Worm (Caenorhabditis elegans): ENCODE data around the gene twk-14.

Gene twk-14

ce11 chrV:12412321-12412720, 16.8 kb upstream of the twk-14 start:
- TF ChIP-seq W03F9.2 (tag; optimal IDR thresholded peaks at IDR 0.05), result no peak
- TF ChIP-seq him-1 (tag; optimal IDR thresholded peaks at IDR 0.05), result no peak
- TF ChIP-seq dao-5 (tag; optimal IDR thresholded peaks at IDR 0.05), result no peak

DNA sequence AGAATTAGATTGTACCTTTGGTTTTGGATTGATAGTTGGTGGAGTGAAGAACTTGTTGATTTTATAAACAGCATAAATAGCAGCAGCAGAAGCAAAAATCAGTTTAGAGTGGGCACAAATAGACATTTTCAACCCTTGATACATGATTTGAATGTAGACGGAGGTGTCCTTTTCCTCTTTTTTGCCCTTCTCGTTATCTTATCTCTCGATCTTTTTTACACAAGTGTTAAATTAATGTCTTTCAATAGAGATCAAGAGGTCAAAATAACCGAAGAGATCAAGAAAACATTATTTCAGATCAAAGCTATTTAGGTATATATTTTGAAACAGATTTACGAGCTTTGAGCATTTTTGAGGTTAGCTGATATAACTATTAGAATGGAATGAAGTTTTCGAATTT, 16.4 kb upstream of the twk-14 start, which contains the start of gene cdr-7:
cdr-7 (minus strand) TSS at position 205 of the 400 bp plus-strand sequence.
- TF ChIP-seq dao-5 (tag; optimal IDR thresholded peaks at IDR 0.05), result no peak
- TF ChIP-seq W03F9.2 (tag; optimal IDR thresholded peaks at IDR 0.05), result no peak
- TF ChIP-seq him-1 (tag; optimal IDR thresholded peaks at IDR 0.05), result no peak

DNA sequence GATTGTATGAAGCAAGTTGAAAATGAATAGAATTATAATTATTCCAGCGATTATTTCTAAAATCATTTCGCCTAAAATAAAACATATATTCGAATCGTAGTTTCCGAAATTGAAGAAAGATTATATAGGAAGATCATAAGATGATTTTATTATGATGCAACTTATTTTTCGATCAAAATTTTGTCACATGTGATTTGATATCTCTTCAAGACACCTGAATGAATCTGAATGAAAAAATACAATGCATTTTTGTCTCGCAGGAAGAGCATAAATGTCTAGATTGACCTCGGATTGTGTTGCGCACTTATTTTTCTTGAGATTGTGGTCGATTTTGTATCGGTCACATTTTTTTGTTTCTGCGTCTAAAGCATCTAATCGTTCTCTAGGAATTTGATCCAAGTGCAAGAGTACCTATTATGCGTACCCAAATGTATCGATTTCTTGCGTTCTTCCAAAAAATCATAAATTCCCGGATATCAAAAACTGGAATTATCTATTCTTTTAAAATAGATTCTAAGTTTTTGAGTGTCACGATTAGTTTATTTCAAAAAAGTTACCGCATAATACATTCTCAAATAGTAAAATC, 15.0 kb upstream of the twk-14 start, which contains the start of gene hrg-2:
hrg-2 (minus strand) TSS at position 98 of the 586 bp plus-strand sequence.
- TF ChIP-seq dao-5 (tag; optimal IDR thresholded peaks at IDR 0.05) (no peak), W03F9.2 (tag; optimal IDR thresholded peaks at IDR 0.05) (no peak), him-1 (tag; optimal IDR thresholded peaks at IDR 0.05) (no peak)

ce11 chrV:12408996-12409395, 13.5 kb upstream of the twk-14 start:
- TF ChIP-seq W03F9.2 (tag; optimal IDR thresholded peaks at IDR 0.05), result no peak
- no peak for TF ChIP-seq dao-5 (tag; optimal IDR thresholded peaks at IDR 0.05)
- TF ChIP-seq him-1 (tag; optimal IDR thresholded peaks at IDR 0.05), result no peak

DNA sequence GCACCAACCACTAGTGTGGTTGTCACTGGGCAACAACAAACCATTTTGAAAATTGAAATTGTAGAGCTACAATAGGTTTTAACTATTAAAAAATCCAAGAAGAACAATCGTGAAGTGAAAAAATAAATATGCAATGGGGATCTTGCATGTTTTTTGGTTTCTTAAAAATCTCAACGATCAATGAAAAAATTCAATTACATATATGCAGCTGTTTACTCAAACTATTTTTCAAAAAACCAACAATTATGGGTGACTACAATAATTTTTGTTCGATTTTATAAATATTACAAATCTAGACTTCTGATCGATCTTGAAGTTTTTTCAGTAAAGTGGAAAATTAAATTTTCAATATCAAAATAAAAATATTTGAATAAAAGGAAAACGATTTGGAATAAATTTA, 13.0 kb upstream of the twk-14 start, which contains the start of gene cdr-4:
cdr-4 (minus strand) TSS at position 101 of the 400 bp plus-strand sequence.
- TF ChIP-seq W03F9.2 (tag; optimal IDR thresholded peaks at IDR 0.05) (no peak), him-1 (tag; optimal IDR thresholded peaks at IDR 0.05) (no peak), dao-5 (tag; optimal IDR thresholded peaks at IDR 0.05) (no peak)

DNA sequence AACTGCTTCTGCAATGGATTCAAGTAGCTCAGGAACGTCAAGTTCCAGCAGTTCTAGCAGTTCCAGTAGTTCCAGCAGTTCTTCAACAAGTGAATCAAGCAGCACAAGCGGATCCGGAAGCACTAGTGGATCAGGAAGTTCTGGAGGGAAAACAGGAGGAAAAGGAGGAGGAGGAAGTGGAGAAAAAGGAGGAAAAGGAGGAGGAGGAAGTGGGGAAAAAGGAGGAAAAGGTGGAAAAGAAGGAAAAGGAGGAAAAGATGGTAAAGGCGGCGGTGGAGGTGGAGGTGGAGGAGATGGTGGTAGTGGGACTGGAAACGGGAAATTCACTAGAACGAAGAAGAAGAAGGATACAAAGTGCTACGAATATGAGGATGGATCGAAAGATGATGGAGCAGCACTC, 11.0 kb upstream of the twk-14 start:
- TF ChIP-seq him-1 (tag; optimal IDR thresholded peaks at IDR 0.05) (no peak), dao-5 (tag; optimal IDR thresholded peaks at IDR 0.05) (no peak), W03F9.2 (tag; optimal IDR thresholded peaks at IDR 0.05) (no peak)

DNA sequence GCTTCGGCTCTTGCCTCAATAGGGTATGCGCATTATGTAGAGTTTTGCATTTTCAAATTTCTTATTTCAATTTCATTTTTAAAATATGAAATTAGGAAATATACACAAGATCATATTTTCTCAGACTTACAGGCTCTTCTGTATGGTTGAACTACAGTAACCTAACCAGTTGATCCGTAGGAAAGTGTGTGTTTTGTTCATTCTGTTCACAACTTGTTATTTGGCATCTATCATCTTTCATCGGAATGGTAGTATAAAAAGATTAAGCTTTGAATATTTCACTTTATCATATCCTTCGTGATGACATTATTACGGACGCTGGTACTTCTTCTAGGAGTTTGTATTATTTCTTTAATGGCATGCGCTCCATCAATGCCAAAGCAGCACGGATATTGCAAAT, 10.4 kb upstream of the twk-14 start, which contains the start of gene K01D12.10:
K01D12.10 (plus strand) TSS at position 301 of the 400 bp plus-strand sequence.
- no peak for TF ChIP-seq dao-5 (tag; optimal IDR thresholded peaks at IDR 0.05)
- TF ChIP-seq him-1 (tag; optimal IDR thresholded peaks at IDR 0.05), result no peak
- TF ChIP-seq W03F9.2 (tag; optimal IDR thresholded peaks at IDR 0.05), result no peak

DNA sequence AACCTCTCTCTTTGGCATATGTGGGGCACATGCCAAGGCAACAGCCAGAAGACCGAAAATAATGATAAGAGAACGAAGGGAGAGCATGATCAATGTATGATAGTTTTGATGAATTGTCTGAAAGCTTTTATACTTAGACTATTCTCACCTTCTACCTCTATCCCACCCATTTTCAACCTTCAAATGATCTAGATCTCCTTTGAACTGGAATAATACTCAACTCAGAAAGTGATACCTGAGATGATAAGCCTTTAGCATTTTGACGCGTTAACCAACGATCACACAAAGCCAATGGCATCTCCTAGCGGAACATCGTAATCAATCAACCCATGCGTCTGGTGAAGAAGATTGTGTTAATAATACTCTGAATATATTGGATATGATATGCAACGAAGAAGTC, 9.0 kb upstream of the twk-14 start, which contains the start of gene K01D12.9:
K01D12.9 (minus strand) TSS at position 101 of the 400 bp plus-strand sequence.
- TF ChIP-seq dao-5 (tag; optimal IDR thresholded peaks at IDR 0.05) (no peak), W03F9.2 (tag; optimal IDR thresholded peaks at IDR 0.05) (no peak), him-1 (tag; optimal IDR thresholded peaks at IDR 0.05) (no peak)

- TF ChIP-seq W03F9.2 (tag; optimal IDR thresholded peaks at IDR 0.05) (no peak), him-1 (tag; optimal IDR thresholded peaks at IDR 0.05) (no peak), dao-5 (tag; optimal IDR thresholded peaks at IDR 0.05) (no peak)
Measured at ce11 chrV:12402355-12402754, 6.8 kb upstream of the twk-14 start, which contains the start of gene K01D12.8. Gene K01D12.8, plus strand, starts transcription at chrV:12402655.

- TF ChIP-seq W03F9.2 (tag; optimal IDR thresholded peaks at IDR 0.05) (no peak), dao-5 (tag; optimal IDR thresholded peaks at IDR 0.05) (no peak), him-1 (tag; optimal IDR thresholded peaks at IDR 0.05) (no peak)
Measured at ce11 chrV:12401383-12401782, 5.9 kb upstream of the twk-14 start, which contains the start of gene K01D12.7. Gene K01D12.7, minus strand, starts transcription at chrV:12401483.

DNA sequence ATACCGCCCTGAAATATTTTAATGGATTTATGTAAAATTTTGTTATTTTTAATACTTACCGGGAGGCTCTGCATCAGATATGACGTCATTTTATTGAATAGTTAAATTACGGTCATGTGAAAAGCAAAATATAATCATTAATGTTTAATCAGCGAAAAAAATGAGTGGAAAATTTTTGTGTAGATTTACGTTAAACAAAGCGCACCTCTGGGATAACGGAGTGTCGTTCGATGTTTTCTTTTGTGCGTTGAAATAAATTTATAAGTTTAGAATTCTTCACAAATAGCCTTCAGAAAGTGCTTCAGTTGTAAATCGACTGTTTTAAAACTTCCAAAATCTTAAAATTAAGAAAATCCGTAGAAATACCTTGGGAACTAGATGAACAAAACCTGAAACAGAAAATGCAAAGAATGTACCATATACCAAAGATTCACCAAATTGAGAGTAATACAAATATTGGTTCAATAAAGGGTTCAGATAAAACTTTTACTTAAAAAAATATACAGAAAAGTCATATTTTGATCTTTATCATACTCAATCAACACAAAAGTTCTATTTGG, 5.3 kb upstream of the twk-14 start, which contains the start of the genes K01D12.20 and miga-1:
K01D12.20 (minus strand) TSS at position 138 of the 560 bp plus-strand sequence.
miga-1 (minus strand) TSS at position 183 of the 560 bp plus-strand sequence.
- no peak for TF ChIP-seq W03F9.2 (tag; optimal IDR thresholded peaks at IDR 0.05)
- TF ChIP-seq him-1 (tag; optimal IDR thresholded peaks at IDR 0.05), result no peak
- TF ChIP-seq dao-5 (tag; optimal IDR thresholded peaks at IDR 0.05), result no peak

DNA sequence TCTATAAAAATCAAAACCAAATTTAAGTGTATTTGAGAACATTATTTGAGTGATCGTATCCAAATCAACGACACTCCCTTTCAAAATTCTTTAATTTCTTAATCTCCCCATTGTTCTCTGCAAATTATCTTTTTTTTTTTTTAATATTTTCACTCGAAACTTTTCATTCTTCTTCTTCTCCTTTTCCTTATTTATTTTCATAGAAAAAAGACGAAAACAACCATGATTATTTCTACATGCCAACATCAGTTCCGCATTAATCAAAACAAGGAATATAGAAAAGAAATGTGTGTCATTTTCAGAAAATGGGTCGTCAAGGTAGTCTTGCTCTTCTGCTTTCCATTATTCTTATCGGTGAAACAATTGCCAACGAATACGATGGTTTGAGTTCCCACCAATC, 2.0 kb upstream of the twk-14 start, which contains the start of gene K01D12.5:
K01D12.5 (plus strand) TSS at position 301 of the 400 bp plus-strand sequence.
- TF ChIP-seq dao-5 (tag; optimal IDR thresholded peaks at IDR 0.05) (no peak), W03F9.2 (tag; optimal IDR thresholded peaks at IDR 0.05) (no peak), him-1 (tag; optimal IDR thresholded peaks at IDR 0.05) (no peak)

- TF ChIP-seq dao-5 (tag; optimal IDR thresholded peaks at IDR 0.05), result no peak
- TF ChIP-seq W03F9.2 (tag; optimal IDR thresholded peaks at IDR 0.05), result no peak
- TF ChIP-seq him-1 (tag; optimal IDR thresholded peaks at IDR 0.05), result no peak
Measured at ce11 chrV:12386154-12386553, 9.4 kb downstream of the twk-14 start, which contains the start of gene K01D12.15. Gene K01D12.15, plus strand, starts transcription at chrV:12386454.

ce11 chrV:12377256-12377655, 18.2 kb downstream of the twk-14 start, which contains the start of gene K01D12.1:
Gene K01D12.1, plus strand, starts transcription at chrV:12377556.
- TF ChIP-seq W03F9.2 (tag; optimal IDR thresholded peaks at IDR 0.05) (no peak), him-1 (tag; optimal IDR thresholded peaks at IDR 0.05) (no peak), dao-5 (tag; optimal IDR thresholded peaks at IDR 0.05) (no peak)
